Worm (Caenorhabditis elegans): Measurements from ENCODE around the gene spin-3.

ce11 chrX:13144975-13145618, 15.0 kb downstream of the spin-3 start:
- TF ChIP-seq lin-39 (tag; optimal IDR thresholded peaks at IDR 0.05) (peak; percentile 34), snpc-4 (tag; optimal IDR thresholded peaks at IDR 0.05) (peak; percentile 75), efl-1 (optimal IDR thresholded peaks at IDR 0.05) (peak; percentile 71 to 80), efl-1 (GFP tag; optimal IDR thresholded peaks at IDR 0.05 in 1 of 2) (peak; percentile 25 to 94), snu-23 (GFP tag; optimal IDR thresholded peaks at IDR 0.05) (peak; percentile 98), unc-62 (GFP tag; optimal IDR thresholded peaks at IDR 0.05) (no peak), nhr-11 (tag; optimal IDR thresholded peaks at IDR 0.05) (peak; percentile 72), ceh-82 (tag; optimal IDR thresholded peaks at IDR 0.05) (peak; percentile 60 to 94 (median 91)), nhr-28 (tag; optimal IDR thresholded peaks at IDR 0.05) (no peak), ces-1 (GFP tag; optimal IDR thresholded peaks at IDR 0.05) (no peak), hpl-2 (GFP tag; optimal IDR thresholded peaks at IDR 0.05) (peak; percentile 76), egl-27 (tag; optimal IDR thresholded peaks at IDR 0.05) (peak; percentile 53 to 89), nhr-237 (tag; optimal IDR thresholded peaks at IDR 0.05) (peak; percentile 78)
